Worm (Caenorhabditis elegans): ENCODE results near the gene Y39A1A.2.

Gene Y39A1A.2

DNA sequence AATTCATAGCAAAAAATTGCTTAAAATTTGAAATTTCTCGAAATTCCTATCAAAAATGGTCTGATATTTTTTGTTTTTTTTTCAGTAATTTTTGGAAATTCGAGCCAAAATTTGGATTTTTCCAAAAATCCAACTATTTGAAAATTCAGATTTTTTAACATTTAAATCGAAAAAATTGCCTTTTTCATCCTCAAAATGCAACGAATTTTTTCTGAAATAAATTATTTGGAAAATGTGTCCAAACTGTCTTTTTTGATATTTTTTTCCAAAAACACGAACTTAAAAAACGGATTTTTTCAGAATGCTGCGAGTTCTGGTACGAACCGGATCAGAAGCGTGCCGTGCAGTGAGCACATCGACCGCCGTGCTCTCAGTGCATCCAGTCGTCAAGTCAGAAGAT lies 11.8 kb upstream of the Y39A1A.2 start, which contains the start of gene mrpl-22:
mrpl-22 (plus strand) TSS at position 301 of the 400 bp plus-strand sequence.
- TF ChIP-seq nhr-77 (tag; optimal IDR thresholded peaks at IDR 0.05) (no peak), hmg-11 (tag; optimal IDR thresholded peaks at IDR 0.05) (no peak), nhr-76 (tag; optimal IDR thresholded peaks at IDR 0.05) (no peak), daf-12 (tag; optimal IDR thresholded peaks at IDR 0.05) (no peak), egl-5 (tag; optimal IDR thresholded peaks at IDR 0.05) (no peak)

- TF ChIP-seq elt-1 (tag; optimal IDR thresholded peaks at IDR 0.05) (no peak), fkh-2 (tag; optimal IDR thresholded peaks at IDR 0.05) (no peak), fkh-10 (GFP tag; optimal IDR thresholded peaks at IDR 0.05) (no peak), unc-39 (tag; optimal IDR thresholded peaks at IDR 0.05) (no peak), ztf-11 (tag; optimal IDR thresholded peaks at IDR 0.05) (no peak), ZK546.5 (tag; optimal IDR thresholded peaks at IDR 0.05) (no peak), ceh-28 (tag; optimal IDR thresholded peaks at IDR 0.05) (no peak), ceh-16 (tag; optimal IDR thresholded peaks at IDR 0.05) (no peak), unc-62 (GFP tag; optimal IDR thresholded peaks at IDR 0.05) (no peak), ceh-9 (tag; optimal IDR thresholded peaks at IDR 0.05) (no peak), elt-3 (tag; optimal IDR thresholded peaks at IDR 0.05) (no peak), pqm-1 (tag; optimal IDR thresholded peaks at IDR 0.05) (no peak), ceh-82 (tag; optimal IDR thresholded peaks at IDR 0.05) (no peak), lin-15B (tag; optimal IDR thresholded peaks at IDR 0.05) (no peak), ama-1 (optimal IDR thresholded peaks at IDR 0.05) (no peak), nhr-23 (tag; optimal IDR thresholded peaks at IDR 0.05) (no peak), jun-1 (tag; optimal IDR thresholded peaks at IDR 0.05) (no peak), hmg-11 (tag; optimal IDR thresholded peaks at IDR 0.05) (no peak), daf-12 (tag; optimal IDR thresholded peaks at IDR 0.05) (no peak), mml-1 (tag; optimal IDR thresholded peaks at IDR 0.05) (no peak)
Observed at ce11 chrIII:10612333-10612732, 9.0 kb upstream of the Y39A1A.2 start, which contains the start of gene Y39A1A.24. Gene Y39A1A.24, plus strand, starts transcription at chrIII:10612633.

DNA sequence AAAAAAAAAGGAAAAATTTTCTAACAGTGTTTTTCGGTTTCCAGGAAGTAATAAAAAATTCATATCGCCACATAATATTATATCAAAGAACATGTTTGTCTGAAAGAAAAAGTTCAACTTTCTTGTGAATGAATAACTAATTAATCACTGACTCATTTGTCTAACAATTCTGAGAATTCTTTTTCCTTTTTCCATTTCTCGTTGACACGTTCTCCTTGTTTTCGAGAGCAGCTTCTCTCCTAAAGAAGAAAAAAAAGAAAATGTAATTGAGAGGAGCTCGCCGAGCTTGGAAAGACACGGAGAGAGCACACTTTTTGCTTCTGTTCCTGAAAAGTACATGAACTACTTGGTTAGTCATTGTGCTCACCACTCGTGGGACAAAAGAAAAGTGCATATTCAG lies 4.8 kb upstream of the Y39A1A.2 start:
- TF ChIP-seq nfya-1 (tag; optimal IDR thresholded peaks at IDR 0.05; ENCODE audit: insufficient read depth) (peak; percentile 19), nhr-237 (tag; optimal IDR thresholded peaks at IDR 0.05) (no peak)

ce11 chrIII:10605049-10605448 lies 1.7 kb upstream of the Y39A1A.2 start, which contains the start of gene rabx-5:
Gene rabx-5, plus strand, starts transcription at chrIII:10605349.
- TF ChIP-seq ceh-16 (tag; optimal IDR thresholded peaks at IDR 0.05) = no peak
- no peak for TF ChIP-seq R02D3.7 (tag; optimal IDR thresholded peaks at IDR 0.05)
- no peak for TF ChIP-seq snpc-4 (tag; optimal IDR thresholded peaks at IDR 0.05)
- TF ChIP-seq fkh-10 (GFP tag; optimal IDR thresholded peaks at IDR 0.05) = no peak
- TF ChIP-seq lin-39 (tag; optimal IDR thresholded peaks at IDR 0.05) = no peak
- TF ChIP-seq nfya-1 (tag; optimal IDR thresholded peaks at IDR 0.05; ENCODE audit: insufficient read depth) = no peak
- TF ChIP-seq nhr-77 (tag; optimal IDR thresholded peaks at IDR 0.05) = no peak
- no peak for TF ChIP-seq lin-15B (tag; optimal IDR thresholded peaks at IDR 0.05)
- TF ChIP-seq aly-2 (tag; optimal IDR thresholded peaks at IDR 0.05) = no peak
- TF ChIP-seq egl-5 (tag; optimal IDR thresholded peaks at IDR 0.05) = no peak
- no peak for TF ChIP-seq elt-1 (tag; optimal IDR thresholded peaks at IDR 0.05)
- TF ChIP-seq nhr-237 (tag; optimal IDR thresholded peaks at IDR 0.05) = no peak
- no peak for TF ChIP-seq jun-1 (tag; optimal IDR thresholded peaks at IDR 0.05)
- TF ChIP-seq daf-12 (tag; optimal IDR thresholded peaks at IDR 0.05) = no peak
- TF ChIP-seq unc-62 (GFP tag; optimal IDR thresholded peaks at IDR 0.05) = no peak

ce11 chrIII:10604325-10604724 lies 959 bp upstream of the Y39A1A.2 start:
- no peak for TF ChIP-seq tbx-2 (tag; optimal IDR thresholded peaks at IDR 0.05)
- peak; percentile 5 for TF ChIP-seq nfya-1 (tag; optimal IDR thresholded peaks at IDR 0.05; ENCODE audit: insufficient read depth)
- TF ChIP-seq hmg-11 (tag; optimal IDR thresholded peaks at IDR 0.05) = peak; percentile 70

- TF ChIP-seq nhr-11 (tag; optimal IDR thresholded peaks at IDR 0.05) (peak; percentile 38), nhr-28 (tag; optimal IDR thresholded peaks at IDR 0.05) (no peak), elt-2 (tag; optimal IDR thresholded peaks at IDR 0.05) (no peak), ztf-11 (tag; optimal IDR thresholded peaks at IDR 0.05) (no peak), ceh-28 (tag; optimal IDR thresholded peaks at IDR 0.05) (no peak), ceh-9 (tag; optimal IDR thresholded peaks at IDR 0.05) (no peak)
Observed at ce11 chrIII:10600894-10601293, 2.5 kb downstream of the Y39A1A.2 start.
